Fruit fly (Drosophila melanogaster) whole organism, embryonic: ENCODE measurements around the gene Zpr1.

Source experiments
- B-H2 ChIP-seq: fragments of 200-800 bp; sonication (Bioruptor generic); optimal IDR thresholded peaks from 2 replicates; lab custom pipeline; 2018; ENCODE audit warnings: missing biosample characterization, mild to moderate bottlenecking, missing genetic modification characterization
- BEAF-32 ChIP-seq: fragments of 200-800 bp; sonication (Bioruptor generic); optimal IDR thresholded peaks from 3 replicates; lab custom pipeline; 2017; ENCODE audit warnings: missing biosample characterization, missing genetic modification characterization, mild to moderate bottlenecking, moderate library complexity, missing genetic modification reagents
- Bgb ChIP-seq: fragments of 200-800 bp; sonication (Bioruptor generic); IDR thresholded peaks from 2 replicates; pipeline ENCODE4 v1.3.6; 2022; ENCODE audit warnings: missing biosample characterization, missing genetic modification characterization; ENCODE audit not compliant: partially characterized antibody
- CG13287 ChIP-seq: fragments of 200-800 bp; sonication (Bioruptor generic); IDR thresholded peaks from 2 replicates; pipeline ENCODE4 v1.3.6; 2022; ENCODE audit warnings: missing biosample characterization, missing genetic modification characterization; ENCODE audit not compliant: partially characterized antibody
- CG13894 ChIP-seq: fragments of 200-800 bp; sonication (Bioruptor generic); optimal IDR thresholded peaks from 3 replicates; lab custom pipeline; 2018; ENCODE audit warnings: missing biosample characterization, mild to moderate bottlenecking, missing genetic modification characterization, moderate library complexity
- CG14710 ChIP-seq: fragments of 200-800 bp; sonication (Bioruptor generic); optimal IDR thresholded peaks from 3 replicates; lab custom pipeline; 2019; ENCODE audit warnings: missing biosample characterization, mild to moderate bottlenecking, missing genetic modification characterization, moderate library complexity
- CG14860 ChIP-seq: fragments of 200-800 bp; sonication (Bioruptor generic); IDR thresholded peaks from 3 replicates; pipeline ENCODE4 v1.3.6; 2022; ENCODE audit warnings: missing biosample characterization, missing genetic modification characterization; ENCODE audit not compliant: partially characterized antibody
- CG15514 ChIP-seq: fragments of 200-800 bp; sonication (Bioruptor generic); optimal IDR thresholded peaks from 3 replicates; lab custom pipeline; 2017; ENCODE audit warnings: missing biosample characterization, missing genetic modification characterization, mild to moderate bottlenecking, moderate library complexity, missing genetic modification reagents
- CG16863 ChIP-seq: fragments of 200-800 bp; sonication (Bioruptor generic); optimal IDR thresholded peaks from 3 replicates; lab custom pipeline; 2016; ENCODE audit warnings: missing biosample characterization, missing genetic modification characterization
- CG17328 ChIP-seq: fragments of 200-800 bp; sonication (Bioruptor generic); IDR thresholded peaks from 2 replicates; pipeline ENCODE4 v1.3.6; 2022; ENCODE audit warnings: missing biosample characterization, missing genetic modification characterization
- CG17568 ChIP-seq: fragments of 200-800 bp; sonication (Bioruptor generic); optimal IDR thresholded peaks from 2 replicates; lab custom pipeline; 2018; ENCODE audit warnings: missing biosample characterization, mild to moderate bottlenecking, missing genetic modification characterization, moderate library complexity
- CG17912 ChIP-seq: fragments of 200-800 bp; sonication (Bioruptor generic); optimal IDR thresholded peaks from 2 replicates; lab custom pipeline; 2018; ENCODE audit warnings: missing biosample characterization, mild to moderate bottlenecking, missing genetic modification characterization
- CG3995 ChIP-seq: fragments of 200-800 bp; sonication (Bioruptor generic); optimal IDR thresholded peaks from 3 replicates; lab custom pipeline; 2016; ENCODE audit warnings: missing biosample characterization, missing genetic modification characterization
- CG42726 ChIP-seq: fragments of 200-800 bp; sonication (Bioruptor generic); IDR thresholded peaks from 2 replicates; pipeline ENCODE4 v1.3.6; 2022; ENCODE audit warnings: missing biosample characterization, missing genetic modification characterization; ENCODE audit not compliant: partially characterized antibody
- CG6791 ChIP-seq: fragments of 200-800 bp; sonication (Bioruptor generic); IDR thresholded peaks from 3 replicates; pipeline ENCODE4 v1.3.6; 2022; ENCODE audit warnings: missing biosample characterization, missing genetic modification characterization; ENCODE audit not compliant: partially characterized antibody
- CG7963 ChIP-seq: fragments of 200-800 bp; sonication (Bioruptor generic); IDR thresholded peaks from 3 replicates; pipeline ENCODE4 v1.3.6; 2022; ENCODE audit warnings: missing biosample characterization, missing genetic modification characterization; ENCODE audit not compliant: partially characterized antibody
- CG9932 ChIP-seq: fragments of 200-800 bp; sonication (Bioruptor generic); IDR thresholded peaks from 2 replicates; pipeline ENCODE4 v1.3.6; 2022; ENCODE audit warnings: missing biosample characterization, missing genetic modification characterization
- Dbx ChIP-seq: fragments of 200-800 bp; sonication (Bioruptor generic); IDR thresholded peaks from 3 replicates; pipeline ENCODE4 v1.3.6; 2022; ENCODE audit warnings: missing biosample characterization, missing genetic modification characterization
- Doc3 ChIP-seq: fragments of 200-800 bp; sonication (Bioruptor generic); IDR thresholded peaks from 3 replicates; pipeline ENCODE4 v1.3.6; 2022; ENCODE audit warnings: missing biosample characterization, missing genetic modification characterization; ENCODE audit not compliant: partially characterized antibody
- E2f1 ChIP-seq: fragments of 200-800 bp; sonication (Bioruptor generic); IDR thresholded peaks from 2 replicates; pipeline ENCODE4 v1.3.6; 2022; ENCODE audit warnings: missing biosample characterization, missing genetic modification characterization
- Gug ChIP-seq: fragments of 200-800 bp; sonication (Bioruptor generic); IDR thresholded peaks from 4 replicates; pipeline ENCODE4 v1.3.6; 2022; ENCODE audit warnings: missing biosample characterization, missing genetic modification characterization
- HLH3B ChIP-seq: fragments of 200-800 bp; sonication (Bioruptor generic); IDR thresholded peaks from 2 replicates; pipeline ENCODE4 v1.3.6; 2022; ENCODE audit warnings: missing biosample characterization, missing genetic modification characterization
- Med ChIP-seq: fragments of 200-800 bp; sonication (Bioruptor generic); peaks from one replicate; lab custom pipeline; 2016; ENCODE audit warnings: missing biosample characterization, missing genetic modification characterization, mild to moderate bottlenecking, inconsistent platforms, moderate library complexity
- Pdp1 ChIP-seq, 2 experiments: fragments of 200-800 bp; sonication (Bioruptor generic); optimal IDR thresholded peaks; 3 replicates each; lab custom pipeline; 2016; ENCODE audit warnings: missing biosample characterization in 2 of 2, missing genetic modification characterization in 2 of 2, mild to moderate bottlenecking in 1 of 2, moderate library complexity in 1 of 2
- Side ChIP-seq: fragments of 200-800 bp; sonication (Bioruptor generic); optimal IDR thresholded peaks from 2 replicates; lab custom pipeline; 2016; ENCODE audit warnings: missing biosample characterization, missing genetic modification characterization
- Sry-δ ChIP-seq: fragments of 200-800 bp; sonication (Bioruptor generic); optimal IDR thresholded peaks from 2 replicates; lab custom pipeline; 2016; ENCODE audit warnings: missing biosample characterization, missing genetic modification characterization
- abd-A ChIP-seq: fragments of 200-800 bp; sonication (Bioruptor generic); optimal IDR thresholded peaks from 3 replicates; lab custom pipeline; 2019; ENCODE audit warnings: missing biosample characterization, mild to moderate bottlenecking, missing genetic modification characterization, moderate library complexity
- ato ChIP-seq: fragments of 200-800 bp; sonication (Bioruptor generic); IDR thresholded peaks from 2 replicates; pipeline ENCODE4 v1.3.6; 2022; ENCODE audit warnings: missing biosample characterization, missing genetic modification characterization; ENCODE audit not compliant: partially characterized antibody
- bowl ChIP-seq: fragments of 200-800 bp; sonication (Bioruptor generic); IDR thresholded peaks from 2 replicates; pipeline ENCODE4 v1.3.6; 2022; ENCODE audit warnings: missing biosample characterization, missing genetic modification characterization
- ci ChIP-seq: fragments of 200-800 bp; sonication (Bioruptor generic); IDR thresholded peaks from 3 replicates; pipeline ENCODE4 v1.3.6; 2022; ENCODE audit warnings: missing biosample characterization, missing genetic modification characterization
- exex ChIP-seq: fragments of 200-800 bp; sonication (Bioruptor generic); optimal IDR thresholded peaks from 4 replicates; lab custom pipeline; 2018; ENCODE audit warnings: missing biosample characterization, mild to moderate bottlenecking, missing genetic modification characterization, moderate library complexity
- gcm2 ChIP-seq: fragments of 200-800 bp; sonication (Bioruptor generic); optimal IDR thresholded peaks from 2 replicates; lab custom pipeline; 2016; ENCODE audit warnings: missing biosample characterization, missing genetic modification characterization
- gfzf ChIP-seq: fragments of 200-800 bp; sonication (Bioruptor generic); optimal IDR thresholded peaks from 2 replicates; lab custom pipeline; 2016; ENCODE audit warnings: missing biosample characterization, mild to moderate bottlenecking, missing genetic modification characterization, moderate library complexity
- hbn ChIP-seq: fragments of 200-800 bp; sonication (Bioruptor generic); IDR thresholded peaks from 2 replicates; pipeline ENCODE4 v1.3.6; 2022; ENCODE audit warnings: missing biosample characterization, missing genetic modification characterization; ENCODE audit not compliant: partially characterized antibody
- ind ChIP-seq: fragments of 200-800 bp; sonication (Bioruptor generic); optimal IDR thresholded peaks from 3 replicates; lab custom pipeline; 2016; ENCODE audit warnings: missing biosample characterization, missing genetic modification characterization
- lov ChIP-seq, 2 experiments: fragments of 200-800 bp in 1 of 2; fragments of >200 bp in 1 of 2; sonication (Bioruptor generic) in 1 of 2; IDR thresholded peaks in 1 of 2; optimal IDR thresholded peaks in 1 of 2; 2 replicates in 1 of 2; 3 replicates in 1 of 2; pipeline versions ENCODE4 v1.3.6 to Lab custom; 2017 to 2022; ENCODE audit warnings: missing biosample characterization in 1 of 2, missing genetic modification characterization in 1 of 2
- mld ChIP-seq: fragments of 200-800 bp; sonication (Bioruptor generic); IDR thresholded peaks from 3 replicates; pipeline ENCODE4 v1.3.6; 2022; ENCODE audit warnings: missing biosample characterization, missing genetic modification characterization; ENCODE audit not compliant: partially characterized antibody
- org-1 ChIP-seq: fragments of 200-800 bp; sonication (Bioruptor generic); optimal IDR thresholded peaks from 2 replicates; lab custom pipeline; 2017; ENCODE audit warnings: missing biosample characterization, missing genetic modification characterization
- phol ChIP-seq: fragments of 200-800 bp; sonication (Bioruptor generic); optimal IDR thresholded peaks from 3 replicates; lab custom pipeline; 2018; ENCODE audit warnings: missing biosample characterization, mild to moderate bottlenecking, missing genetic modification characterization, moderate library complexity
- pzg ChIP-seq: fragments of 200-800 bp; sonication (Bioruptor generic); optimal IDR thresholded peaks from 3 replicates; lab custom pipeline; 2018; ENCODE audit warnings: missing biosample characterization, mild to moderate bottlenecking, missing genetic modification characterization, moderate library complexity
- sim ChIP-seq: fragments of 200-800 bp; sonication (Bioruptor generic); IDR thresholded peaks from 2 replicates; pipeline ENCODE4 v1.3.6; 2022; ENCODE audit warnings: missing biosample characterization, missing genetic modification characterization
- slbo ChIP-seq: fragments of 200-800 bp; sonication (Bioruptor generic); IDR thresholded peaks from 2 replicates; pipeline ENCODE4 v1.3.6; 2022; ENCODE audit warnings: missing biosample characterization, missing genetic modification characterization
- slou ChIP-seq: fragments of 200-800 bp; sonication (Bioruptor generic); optimal IDR thresholded peaks from 3 replicates; lab custom pipeline; 2016; ENCODE audit warnings: missing biosample characterization, missing genetic modification characterization
- sna ChIP-seq: fragments of 200-800 bp; sonication (Bioruptor generic); IDR thresholded peaks from 2 replicates; pipeline ENCODE4 v1.3.6; 2022; ENCODE audit warnings: missing biosample characterization, missing genetic modification characterization; ENCODE audit not compliant: partially characterized antibody
- tna ChIP-seq: fragments of 200-800 bp; sonication (Bioruptor generic); IDR thresholded peaks from 2 replicates; pipeline ENCODE4 v1.3.6; 2022; ENCODE audit warnings: missing biosample characterization, missing genetic modification characterization; ENCODE audit not compliant: partially characterized antibody
- trem ChIP-seq: fragments of 200-800 bp; optimal IDR thresholded peaks from 3 replicates; lab custom pipeline; 2019; ENCODE audit warnings: missing biosample characterization, mild to moderate bottlenecking, missing genetic modification characterization, moderate library complexity
- vnd ChIP-seq: fragments of 200-800 bp; sonication (Bioruptor generic); IDR thresholded peaks from 3 replicates; pipeline ENCODE4 v1.3.6; 2022; ENCODE audit warnings: missing biosample characterization, missing genetic modification characterization; ENCODE audit not compliant: partially characterized antibody
- zen2 ChIP-seq: fragments of 200-800 bp; sonication (Bioruptor generic); IDR thresholded peaks from 3 replicates; pipeline ENCODE4 v1.3.6; 2022; ENCODE audit warnings: missing biosample characterization, missing genetic modification characterization; ENCODE audit not compliant: partially characterized antibody

Gene Zpr1

dm6 chrX:9163110-9163509 is 1.2 kb upstream of the Zpr1 start, which contains the start of gene mei-P26 (continued):
- TF ChIP-seq mld (peak; percentile 74; the same call in 1 of the 3 replicates), phol (tag; lab: Kevin White, UChicago) (peak; percentile 52), CG7963 (GFP tag; lab: Robert Waterston, UW) (peak; percentile 84), pzg (GFP tag; lab: Kevin White, UChicago) (peak; percentile 49), Doc3 (GFP tag; lab: Robert Waterston, UW) (peak; percentile 61), vnd (GFP tag; lab: Robert Waterston, UW) (peak; percentile 75), E2f1 (no peak), Sry-δ (GFP tag; lab: Kevin White, UChicago) (peak; percentile 78), CG14860 (GFP tag; lab: Robert Waterston, UW) (peak; percentile 76), sna (peak; percentile 60; the same call in 1 of the 2 replicates), HLH3B (GFP tag; lab: Robert Waterston, UW) (no peak), hbn (GFP tag; lab: Robert Waterston, UW) (peak; percentile 76), sim (no peak), slbo (no peak), CG15514 (GFP tag; lab: Kevin White, UChicago) (peak; percentile 21), BEAF-32 (GFP tag; lab: Kevin White, UChicago) (peak; percentile 78), org-1 (no peak), Dbx (GFP tag; lab: Robert Waterston, UW) (0 out of 3 replicates have a peak, but pooled peaks have one; percentile 5), CG13287 (GFP tag; lab: Robert Waterston, UW) (peak; percentile 86), CG14710 (tag; lab: Kevin White, UChicago) (peak; percentile 26), Gug (no peak), slou (no peak), CG42726 (GFP tag; lab: Robert Waterston, UW) (peak; percentile 82; the same call in 1 of the 2 replicates), zen2 (peak; percentile 79), gfzf (peak; percentile 0), Side (GFP tag; lab: Kevin White, UChicago) (peak; percentile 1), B-H2 (GFP tag; lab: Kevin White, UChicago) (no peak), tna (GFP tag; lab: Robert Waterston, UW) (peak; percentile 72), trem (tag; lab: Kevin White, UChicago) (peak; percentile 33), lov (optimal IDR thresholded peaks at IDR 0.05; lab: Kevin White, UChicago) (no peak), lov (GFP tag; IDR thresholded peaks at IDR 0.05; lab: Robert Waterston, UW) (no peak), CG17912 (GFP tag; lab: Kevin White, UChicago) (no peak), CG3995 (GFP tag; lab: Kevin White, UChicago) (peak; percentile 51), CG17568 (GFP tag; lab: Kevin White, UChicago) (peak; percentile 58), Med (GFP tag; lab: Kevin White, UChicago) (peak; percentile 25), ato (GFP tag; lab: Robert Waterston, UW) (peak; percentile 79), ind (GFP tag; lab: Kevin White, UChicago) (no peak), CG16863 (GFP tag; lab: Kevin White, UChicago) (no peak), CG6791 (peak; percentile 88), ci (GFP tag; lab: Robert Waterston, UW) (no peak), exex (tag; lab: Kevin White, UChicago) (peak; percentile 17), CG9932 (GFP tag; lab: Robert Waterston, UW) (peak; percentile 17; the same call in 1 of the 2 replicates), bowl (GFP tag; lab: Robert Waterston, UW) (no peak), CG13894 (tag; lab: Kevin White, UChicago) (peak; percentile 38), Pdp1 (GFP tag; optimal IDR thresholded peaks at IDR 0.05; lab: Kevin White, UChicago) (peak in 1 of 2 experiments; percentile 26), Bgb (peak; percentile 91), abd-A (tag; lab: Kevin White, UChicago) (no peak), CG17328 (GFP tag; lab: Robert Waterston, UW) (no peak), gcm2 (GFP tag; lab: Kevin White, UChicago) (no peak)
